Fruit fly (Drosophila melanogaster) whole organism, embryonic: ENCODE measurements around the gene CG12811.

Experiments used
- Adf1 ChIP-seq: fragments of 200-800 bp; sonication (Bioruptor generic); IDR thresholded peaks from 2 replicates; pipeline ENCODE4 v1.3.6; 2022; ENCODE audit warnings: missing biosample characterization, missing genetic modification characterization
- Atf6 ChIP-seq: fragments of 200-800 bp; sonication (Bioruptor generic); IDR thresholded peaks from 2 replicates; pipeline ENCODE4 v1.3.6; 2022; ENCODE audit warnings: missing biosample characterization, missing genetic modification characterization
- C15 ChIP-seq: fragments of 200-800 bp; sonication (Bioruptor generic); IDR thresholded peaks from 3 replicates; pipeline ENCODE4 v1.3.6; 2022; ENCODE audit warnings: missing biosample characterization, missing genetic modification characterization
- CG13296 ChIP-seq: fragments of 200-800 bp; sonication (Bioruptor generic); optimal IDR thresholded peaks from 3 replicates; lab custom pipeline; 2018; ENCODE audit warnings: missing biosample characterization, mild to moderate bottlenecking, missing genetic modification characterization
- CG13424 ChIP-seq: fragments of 200-800 bp; sonication (Bioruptor generic); optimal IDR thresholded peaks from 2 replicates; lab custom pipeline; 2019; ENCODE audit warnings: missing biosample characterization, mild to moderate bottlenecking, missing genetic modification characterization, moderate library complexity
- CG13775 ChIP-seq: fragments of 200-800 bp; sonication (Bioruptor generic); optimal IDR thresholded peaks from 3 replicates; lab custom pipeline; 2017; ENCODE audit warnings: missing biosample characterization, mild to moderate bottlenecking, missing genetic modification characterization
- CG15601 ChIP-seq: fragments of 200-800 bp; sonication (Bioruptor generic); optimal IDR thresholded peaks from 3 replicates; lab custom pipeline; 2019; ENCODE audit warnings: missing biosample characterization, mild to moderate bottlenecking, missing genetic modification characterization, moderate library complexity
- CG1602 ChIP-seq: fragments of 200-800 bp; sonication (Bioruptor generic); optimal IDR thresholded peaks from 3 replicates; lab custom pipeline; 2016; ENCODE audit warnings: missing biosample characterization, missing genetic modification characterization
- CG18599 ChIP-seq: fragments of 200-800 bp; sonication (Bioruptor generic); optimal IDR thresholded peaks from 3 replicates; lab custom pipeline; 2017; ENCODE audit warnings: missing biosample characterization, missing genetic modification characterization, mild to moderate bottlenecking, moderate library complexity, missing genetic modification reagents
- CG2120 ChIP-seq: fragments of 200-800 bp; sonication (Bioruptor generic); optimal IDR thresholded peaks from 3 replicates; lab custom pipeline; 2016; ENCODE audit warnings: missing biosample characterization, missing genetic modification characterization
- CG2678 ChIP-seq: fragments of 200-800 bp; sonication (Bioruptor generic); optimal IDR thresholded peaks from 3 replicates; lab custom pipeline; 2019; ENCODE audit warnings: missing biosample characterization, mild to moderate bottlenecking, missing genetic modification characterization, moderate library complexity
- CG3407 ChIP-seq: fragments of 200-800 bp; sonication (Bioruptor generic); optimal IDR thresholded peaks from 2 replicates; lab custom pipeline; 2018; ENCODE audit warnings: missing biosample characterization, mild to moderate bottlenecking, missing genetic modification characterization
- CG4730 ChIP-seq: fragments of 200-800 bp; sonication (Bioruptor generic); IDR thresholded peaks from 2 replicates; pipeline ENCODE4 v1.3.6; 2022; ENCODE audit warnings: missing biosample characterization, missing genetic modification characterization
- CG6854 ChIP-seq: fragments of 200-800 bp; sonication (Bioruptor generic); optimal IDR thresholded peaks from 3 replicates; lab custom pipeline; 2017; ENCODE audit warnings: missing biosample characterization, mild to moderate bottlenecking, missing genetic modification characterization
- Deaf1 ChIP-seq: fragments of 200-800 bp; optimal IDR thresholded peaks from 3 replicates; lab custom pipeline; 2019; ENCODE audit warnings: missing biosample characterization, mild to moderate bottlenecking, missing genetic modification characterization, moderate library complexity
- Lpt ChIP-seq: fragments of >200 bp; optimal IDR thresholded peaks from 2 replicates; lab custom pipeline; 2018; ENCODE audit warnings: missing biosample characterization, missing genetic modification characterization
- Mes4 ChIP-seq: fragments of 200-800 bp; sonication (Bioruptor generic); optimal IDR thresholded peaks from 2 replicates; lab custom pipeline; 2016; ENCODE audit warnings: missing biosample characterization, missing genetic modification characterization
- NK7.1 ChIP-seq: fragments of 200-800 bp; sonication (Bioruptor generic); optimal IDR thresholded peaks from 3 replicates; lab custom pipeline; 2016; ENCODE audit warnings: missing biosample characterization, missing genetic modification characterization
- Nf-YA ChIP-seq: fragments of 200-800 bp; sonication (Bioruptor generic); IDR thresholded peaks from 2 replicates; pipeline ENCODE4 v1.3.6; 2022; ENCODE audit warnings: missing biosample characterization, missing genetic modification characterization
- Oli ChIP-seq: fragments of 200-800 bp; sonication (Bioruptor generic); optimal IDR thresholded peaks from 2 replicates; lab custom pipeline; 2018; ENCODE audit warnings: missing biosample characterization, mild to moderate bottlenecking, missing genetic modification characterization, moderate library complexity
- Optix ChIP-seq: fragments of 200-800 bp; sonication (Bioruptor generic); IDR thresholded peaks from 3 replicates; pipeline ENCODE4 v1.3.6; 2022; ENCODE audit warnings: missing biosample characterization, missing genetic modification characterization
- Rx ChIP-seq: fragments of 200-800 bp; sonication (Bioruptor generic); IDR thresholded peaks from 2 replicates; pipeline ENCODE4 v1.3.6; 2022; ENCODE audit warnings: missing biosample characterization, missing genetic modification characterization
- Side ChIP-seq: fragments of 200-800 bp; sonication (Bioruptor generic); optimal IDR thresholded peaks from 2 replicates; lab custom pipeline; 2016; ENCODE audit warnings: missing biosample characterization, missing genetic modification characterization
- Sry-δ ChIP-seq: fragments of 200-800 bp; sonication (Bioruptor generic); optimal IDR thresholded peaks from 2 replicates; lab custom pipeline; 2016; ENCODE audit warnings: missing biosample characterization, missing genetic modification characterization
- Trl ChIP-seq, 3 experiments: fragments of >200 bp in 2 of 3; fragments of 200-800 bp in 1 of 3; sonication (Bioruptor generic) in 1 of 3; optimal IDR thresholded peaks; 2 replicates in 1 of 3; 3 replicates in 2 of 3; lab custom pipeline; 2016 to 2017; ENCODE audit warnings: missing biosample characterization in 1 of 3, missing genetic modification characterization in 1 of 3
- Xrp1 ChIP-seq: fragments of 200-800 bp; sonication (Bioruptor generic); IDR thresholded peaks from 2 replicates; pipeline ENCODE4 v1.3.6; 2022; ENCODE audit warnings: missing biosample characterization, missing genetic modification characterization
- amos ChIP-seq: fragments of 200-800 bp; sonication (Bioruptor generic); IDR thresholded peaks from 2 replicates; pipeline ENCODE4 v1.3.6; 2022; ENCODE audit warnings: missing biosample characterization, missing genetic modification characterization; ENCODE audit not compliant: partially characterized antibody
- ap ChIP-seq: fragments of 200-800 bp; sonication (Bioruptor generic); IDR thresholded peaks from 2 replicates; pipeline ENCODE4 v1.3.6; 2022; ENCODE audit warnings: missing biosample characterization, missing genetic modification characterization
- ara ChIP-seq: fragments of 200-800 bp; sonication (Bioruptor generic); IDR thresholded peaks from 2 replicates; pipeline ENCODE4 v1.3.6; 2022; ENCODE audit warnings: missing biosample characterization, missing genetic modification characterization
- chinmo ChIP-seq: fragments of 200-800 bp; sonication (Bioruptor generic); IDR thresholded peaks from 4 replicates; pipeline ENCODE4 v1.3.6; 2022; ENCODE audit warnings: missing biosample characterization, missing genetic modification characterization; ENCODE audit not compliant: partially characterized antibody
- croc ChIP-seq: fragments of 200-800 bp; sonication (Bioruptor generic); conservative IDR thresholded peaks from 3 replicates; pipeline ENCODE4 v1.3.6; 2022; ENCODE audit warnings: missing biosample characterization, missing genetic modification characterization
- crol ChIP-seq: fragments of 200-800 bp; sonication (Bioruptor generic); IDR thresholded peaks from 2 replicates; pipeline ENCODE4 v1.3.6; 2022; ENCODE audit warnings: missing biosample characterization, missing genetic modification characterization
- fd3F ChIP-seq: fragments of 200-800 bp; sonication (Bioruptor generic); optimal IDR thresholded peaks from 2 replicates; lab custom pipeline; 2018; ENCODE audit warnings: missing biosample characterization, mild to moderate bottlenecking, missing genetic modification characterization, moderate library complexity
- ftz-f1 ChIP-seq: fragments of 200-800 bp; sonication (Bioruptor generic); optimal IDR thresholded peaks from 2 replicates; lab custom pipeline; 2016; ENCODE audit warnings: missing biosample characterization, missing genetic modification characterization
- knrl ChIP-seq: fragments of 200-800 bp; sonication (Bioruptor generic); IDR thresholded peaks from 3 replicates; pipeline ENCODE4 v1.3.6; 2022; ENCODE audit warnings: missing biosample characterization, missing genetic modification characterization; ENCODE audit not compliant: partially characterized antibody
- lab ChIP-seq: fragments of 200-800 bp; sonication (Bioruptor generic); optimal IDR thresholded peaks from 3 replicates; lab custom pipeline; 2017; ENCODE audit warnings: missing biosample characterization, missing genetic modification characterization, mild to moderate bottlenecking, moderate library complexity, missing genetic modification reagents
- lbe ChIP-seq: fragments of 200-800 bp; sonication (Bioruptor generic); optimal IDR thresholded peaks from 2 replicates; lab custom pipeline; 2016; ENCODE audit warnings: missing biosample characterization, mild to moderate bottlenecking, missing genetic modification characterization
- lilli ChIP-seq: fragments of 200-800 bp; sonication (Bioruptor generic); optimal IDR thresholded peaks from 3 replicates; lab custom pipeline; 2016; ENCODE audit warnings: missing biosample characterization, missing genetic modification characterization
- nom ChIP-seq: fragments of 200-800 bp; sonication (Bioruptor generic); optimal IDR thresholded peaks from 2 replicates; lab custom pipeline; 2017; ENCODE audit warnings: missing biosample characterization, missing genetic modification characterization, mild to moderate bottlenecking, moderate library complexity, missing genetic modification reagents
- pan ChIP-seq, 4 experiments: fragments of >200 bp in 3 of 4; fragments of 200-800 bp in 1 of 4; sonication (Bioruptor generic) in 1 of 4; optimal IDR thresholded peaks in 3 of 4; IDR thresholded peaks in 1 of 4; 2 replicates each; pipeline versions ENCODE4 v1.3.6 to Lab custom; 2017 to 2022; ENCODE audit warnings: missing biosample characterization in 2 of 4, missing genetic modification characterization in 2 of 4, mixed read lengths in 1 of 4
- stwl ChIP-seq: fragments of 200-800 bp; sonication (Bioruptor generic); optimal IDR thresholded peaks from 3 replicates; lab custom pipeline; 2018; ENCODE audit warnings: missing biosample characterization, mild to moderate bottlenecking, missing genetic modification characterization, moderate library complexity
- sug ChIP-seq: fragments of 200-800 bp; optimal IDR thresholded peaks from 2 replicates; lab custom pipeline; 2019; ENCODE audit warnings: missing biosample characterization, mild to moderate bottlenecking, missing genetic modification characterization, moderate library complexity
- tap ChIP-seq: fragments of 200-800 bp; optimal IDR thresholded peaks from 3 replicates; lab custom pipeline; 2019; ENCODE audit warnings: missing biosample characterization, mild to moderate bottlenecking, missing genetic modification characterization, moderate library complexity
- tin ChIP-seq: fragments of 200-800 bp; sonication (Bioruptor generic); optimal IDR thresholded peaks from 3 replicates; lab custom pipeline; 2016; ENCODE audit warnings: missing biosample characterization, missing genetic modification characterization

Gene CG12811

dm6 chr3R:10084914-10085313 is 36.3 kb upstream of the CG12811 start (continued):
- peak; percentile 91 for TF ChIP-seq CG2120
- peak; percentile 70 for TF ChIP-seq CG2678 (tag; lab: Kevin White, UChicago)
- no peak for TF ChIP-seq amos (GFP tag; lab: Robert Waterston, UW)
- 0 out of 3 replicates have a peak, but pooled peaks have one; percentile 61 for TF ChIP-seq C15 (GFP tag; lab: Robert Waterston, UW)
- TF ChIP-seq tin (GFP tag; lab: Kevin White, UChicago) = peak; percentile 2
- peak; percentile 21; the same call in 1 of the 2 replicates for TF ChIP-seq Nf-YA (GFP tag; lab: Robert Waterston, UW)
- TF ChIP-seq CG13296 (GFP tag; lab: Kevin White, UChicago) = peak; percentile 7
- peak; percentile 19; the same call in 1 of the 2 replicates for TF ChIP-seq Xrp1
- peak; percentile 79 for TF ChIP-seq lilli (GFP tag; lab: Kevin White, UChicago)
- TF ChIP-seq lbe (GFP tag; lab: Kevin White, UChicago) = peak; percentile 87
- no peak for TF ChIP-seq NK7.1 (GFP tag; lab: Kevin White, UChicago)
- TF ChIP-seq Lpt (GFP tag; lab: Kevin White, UChicago) = no peak
- no peak for TF ChIP-seq Mes4
- peak; percentile 14 for TF ChIP-seq CG13424 (tag; lab: Kevin White, UChicago)
- peak; percentile 31 for TF ChIP-seq fd3F (GFP tag; lab: Kevin White, UChicago)
- peak; percentile 86 for TF ChIP-seq CG18599 (GFP tag; lab: Kevin White, UChicago)
- TF ChIP-seq lab (GFP tag; lab: Kevin White, UChicago) = peak; percentile 82
- no peak for TF ChIP-seq pan (optimal IDR thresholded peaks at IDR 0.05; lab: Kevin White, UChicago)
- peak in 1 of 2 experiments; percentile 61 for TF ChIP-seq pan (GFP tag; optimal IDR thresholded peaks at IDR 0.05 in 1 of 2, IDR thresholded peaks at IDR 0.05 in 1 of 2)
- no peak for TF ChIP-seq Side
- no peak for TF ChIP-seq CG6854
- TF ChIP-seq Rx (GFP tag; lab: Robert Waterston, UW) = no peak

dm6 chr3R:10084179-10084647 is 35.6 kb upstream of the CG12811 start:
- TF ChIP-seq chinmo (GFP tag; lab: Robert Waterston, UW) (0 out of 4 replicates have a peak, but pooled peaks have one; percentile 51), crol (GFP tag; lab: Robert Waterston, UW) (0 out of 2 replicates have a peak, but pooled peaks have one; percentile 28), tap (tag; lab: Kevin White, UChicago) (no peak), nom (GFP tag; lab: Kevin White, UChicago) (peak; percentile 29), Optix (0 out of 3 replicates have a peak, but pooled peaks have one; percentile 34), CG15601 (tag; lab: Kevin White, UChicago) (peak; percentile 72), ftz-f1 (GFP tag; lab: Kevin White, UChicago) (peak; percentile 68), Trl (optimal IDR thresholded peaks at IDR 0.05; lab: Kevin White, UChicago) (peak; percentile 46 to 68), Trl (GFP tag; optimal IDR thresholded peaks at IDR 0.05; lab: Kevin White, UChicago) (no peak), Adf1 (GFP tag; lab: Robert Waterston, UW) (peak; percentile 89), CG1602 (GFP tag; lab: Kevin White, UChicago) (no peak)

- no peak for TF ChIP-seq stwl (tag; lab: Kevin White, UChicago)
- TF ChIP-seq CG4730 = no peak
- no peak for TF ChIP-seq sug (tag; lab: Kevin White, UChicago)
- TF ChIP-seq Oli (tag; lab: Kevin White, UChicago) = no peak
- no peak for TF ChIP-seq Atf6 (GFP tag; lab: Robert Waterston, UW)
- peak; percentile 84 for TF ChIP-seq Deaf1
- no peak for TF ChIP-seq CG3407 (GFP tag; lab: Kevin White, UChicago)
- no peak for TF ChIP-seq Sry-δ (GFP tag; lab: Kevin White, UChicago)
- 0 out of 3 replicates have a peak, but pooled peaks have one; percentile 1 for TF ChIP-seq croc (GFP tag; lab: Robert Waterston, UW)
- TF ChIP-seq ap (GFP tag; lab: Robert Waterston, UW) = no peak
- TF ChIP-seq CG13775 = no peak
- TF ChIP-seq Trl (optimal IDR thresholded peaks at IDR 0.05; lab: Kevin White, UChicago) = peak in 1 of 2 experiments; percentile 14
- no peak for TF ChIP-seq Trl (GFP tag; optimal IDR thresholded peaks at IDR 0.05; lab: Kevin White, UChicago)
- TF ChIP-seq ara (GFP tag; lab: Robert Waterston, UW) = no peak
- no peak for TF ChIP-seq knrl
These were observed 34.5 kb upstream of the CG12811 start for dm6 chr3R:10083077-10083476.
